Worm (Caenorhabditis elegans): ENCODE data around the gene srx-22.

- TF ChIP-seq nhr-237 (tag; optimal IDR thresholded peaks at IDR 0.05) (no peak), lin-13 (tag; optimal IDR thresholded peaks at IDR 0.05) (no peak), unc-62 (GFP tag; optimal IDR thresholded peaks at IDR 0.05) (no peak), ceh-43 (GFP tag; optimal IDR thresholded peaks at IDR 0.05) (no peak), unc-39 (tag; optimal IDR thresholded peaks at IDR 0.05) (no peak), blmp-1 (tag; optimal IDR thresholded peaks at IDR 0.05) (no peak), ces-1 (GFP tag; optimal IDR thresholded peaks at IDR 0.05) (no peak), ztf-11 (tag; optimal IDR thresholded peaks at IDR 0.05) (no peak), pha-4 (tag; optimal IDR thresholded peaks at IDR 0.05) (no peak), ceh-39 (tag; optimal IDR thresholded peaks at IDR 0.05) (no peak), mab-5 (tag; optimal IDR thresholded peaks at IDR 0.05) (no peak), elt-3 (tag; optimal IDR thresholded peaks at IDR 0.05) (no peak), nhr-76 (tag; optimal IDR thresholded peaks at IDR 0.05) (no peak), nhr-12 (tag; optimal IDR thresholded peaks at IDR 0.05) (no peak)
Measured at ce11 chrV:708808-709207, 29.0 kb downstream of the srx-22 start, which contains the start of gene srbc-39.
